Fruit fly (Drosophila melanogaster): ENCODE measurements around the gene CG31174.

Gene CG31174

DNA sequence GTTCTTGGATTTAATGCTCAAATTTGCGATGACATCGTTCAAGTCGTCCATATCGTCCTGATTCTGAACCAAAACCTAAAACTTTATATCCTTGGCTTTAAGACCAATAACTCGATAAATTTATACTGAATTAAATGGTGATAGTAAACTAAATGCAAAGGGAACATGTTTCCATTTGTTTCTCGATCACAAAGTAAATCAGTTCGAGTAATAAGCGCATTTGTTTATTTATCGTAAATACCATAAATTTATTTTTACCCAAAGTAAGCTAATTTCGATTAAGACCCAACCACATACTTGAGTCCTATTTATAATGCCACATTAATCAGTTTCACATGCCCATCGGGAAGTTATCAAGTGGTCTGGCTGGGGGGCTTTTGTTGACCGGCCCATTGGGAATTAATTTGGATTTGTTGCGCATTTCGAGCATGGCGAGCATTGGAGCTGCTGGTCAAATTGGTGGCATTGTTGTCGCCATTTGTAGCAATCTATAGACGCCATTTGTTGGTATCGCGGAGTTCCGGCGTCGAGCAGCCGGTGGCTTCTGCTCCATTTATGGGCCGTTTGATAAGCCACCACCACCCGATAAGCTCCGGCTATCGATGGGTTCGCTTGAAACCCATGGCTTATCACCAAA lies at the start of gene CG31174:
Gene CG31174 (minus strand): TSS at position 51 of the 637 bp plus-strand sequence.
- no peak for TF ChIP-seq CG6808 (GFP tag; optimal IDR thresholded peaks at IDR 0.05)
- TF ChIP-seq svp (GFP tag), result peak; percentile 77

DNA sequence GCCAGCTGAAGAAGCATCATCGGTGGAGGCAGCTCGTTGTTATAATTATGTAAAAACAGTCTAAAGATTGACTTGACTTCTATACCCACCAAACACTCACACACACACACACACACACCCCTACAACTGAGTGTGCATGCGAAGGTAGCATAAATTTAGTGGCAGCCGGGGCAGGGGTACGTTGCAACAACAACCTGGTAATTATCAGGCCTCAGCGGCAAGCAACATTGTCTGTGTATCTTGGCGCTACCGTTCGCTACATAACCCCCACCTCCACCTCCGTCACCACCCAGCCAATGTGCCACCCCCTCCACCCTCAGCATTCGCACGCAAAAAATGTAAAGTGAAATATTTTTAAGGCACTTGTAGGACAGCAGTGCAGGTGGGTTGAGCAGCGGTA lies 47.7 kb upstream of the CG31174 start:
- TF ChIP-seq Eip93F (GFP tag; optimal IDR thresholded peaks at IDR 0.05) (no peak), dsx (GFP tag; optimal IDR thresholded peaks at IDR 0.05; ENCODE audit: poor library complexity, severe bottlenecking) (peak; percentile 66), ss (GFP tag; optimal IDR thresholded peaks at IDR 0.05) (peak in 1 of 2 experiments; percentile 54)

DNA sequence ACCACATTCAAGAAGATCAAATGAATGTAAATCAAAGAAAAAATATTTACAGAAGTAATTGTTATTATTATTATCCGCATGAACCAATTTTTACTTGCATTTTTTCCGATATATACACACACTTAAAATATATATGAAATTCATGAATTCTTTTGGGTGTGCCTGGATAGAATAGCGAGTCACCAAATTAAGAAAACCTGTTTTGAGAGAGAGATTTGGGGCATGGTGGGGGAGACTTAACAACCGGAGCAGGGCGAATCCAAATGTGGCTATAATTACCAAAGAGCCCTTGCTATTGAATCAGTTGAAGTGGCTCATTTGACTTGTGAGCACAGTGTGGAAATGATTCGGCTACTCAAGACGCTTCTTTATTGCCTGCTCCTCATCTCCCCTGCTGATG lies 44.1 kb upstream of the CG31174 start, which contains the start of gene Qsox2:
Gene Qsox2 (plus strand): TSS at position 301 of the 400 bp plus-strand sequence.
- no peak for TF ChIP-seq dac (GFP tag; optimal IDR thresholded peaks at IDR 0.05)
- TF ChIP-seq ss (GFP tag; optimal IDR thresholded peaks at IDR 0.05), result peak in 1 of 2 experiments; percentile 11
- peak; percentile 43 for TF ChIP-seq dsx (GFP tag; optimal IDR thresholded peaks at IDR 0.05; ENCODE audit: poor library complexity, severe bottlenecking)
- peak; percentile 19 for TF ChIP-seq svp (GFP tag)

DNA sequence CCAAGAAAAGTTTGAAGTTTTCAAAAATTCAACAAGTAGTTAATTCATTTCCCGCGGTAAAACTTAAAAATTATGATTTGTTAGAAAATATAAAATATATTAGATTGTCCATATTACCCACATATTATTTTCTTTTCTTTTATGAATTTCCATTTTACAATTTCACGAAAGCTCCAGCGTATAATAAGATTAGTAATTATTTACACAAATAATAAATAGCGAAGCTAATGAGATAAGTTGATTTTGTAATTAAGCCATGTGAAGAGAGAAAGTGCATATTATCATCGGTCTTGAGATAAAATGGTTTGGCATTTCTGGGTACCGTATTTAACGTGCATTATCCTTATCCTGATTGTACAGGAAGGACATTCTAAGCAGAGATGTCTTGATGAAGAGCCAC lies 42.2 kb upstream of the CG31174 start, which contains the start of gene Qsox3:
Gene Qsox3 (plus strand): TSS at position 301 of the 400 bp plus-strand sequence.
- no peak for TF ChIP-seq Ets21C (GFP tag; optimal IDR thresholded peaks at IDR 0.05)
- TF ChIP-seq CG6792 (GFP tag; optimal IDR thresholded peaks at IDR 0.05), result no peak
- TF ChIP-seq CG10669 (GFP tag; optimal IDR thresholded peaks at IDR 0.05), result no peak
- TF ChIP-seq pdm3 (GFP tag; optimal IDR thresholded peaks at IDR 0.05), result no peak
- no peak for TF ChIP-seq Met (GFP tag; optimal IDR thresholded peaks at IDR 0.05)
- TF ChIP-seq eg (GFP tag; IDR thresholded peaks at IDR 0.05), result no peak
- TF ChIP-seq ss (GFP tag; optimal IDR thresholded peaks at IDR 0.05), result no peak
- TF ChIP-seq CG3032 (tag; optimal IDR thresholded peaks at IDR 0.05), result no peak
- TF ChIP-seq fkh (GFP tag; optimal IDR thresholded peaks at IDR 0.05), result no peak
- no peak for TF ChIP-seq OdsH (GFP tag; optimal IDR thresholded peaks at IDR 0.05)
- TF ChIP-seq Sox15 (GFP tag; optimal IDR thresholded peaks at IDR 0.05), result no peak

DNA sequence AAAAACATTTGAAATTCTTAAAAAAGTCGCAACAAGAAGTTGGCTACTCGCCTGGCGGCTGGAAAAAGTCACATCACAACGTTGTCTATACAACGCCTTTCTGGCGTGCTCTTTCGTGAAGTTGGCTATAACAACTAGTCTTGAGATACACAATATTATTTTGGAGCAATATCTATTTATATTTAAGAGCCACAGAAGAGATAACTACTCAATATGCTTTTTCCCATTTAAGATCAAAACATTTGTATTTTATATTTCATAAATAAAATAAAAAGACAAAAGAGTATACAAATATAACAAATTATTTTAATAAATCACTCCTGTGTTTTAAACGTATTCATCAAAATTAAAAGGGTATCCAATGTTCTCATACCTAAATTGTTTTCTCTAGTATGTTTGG lies 37.6 kb upstream of the CG31174 start:
- TF ChIP-seq CG32006 (GFP tag; optimal IDR thresholded peaks at IDR 0.05) (peak; percentile 52), CG6163 (GFP tag; IDR thresholded peaks at IDR 0.05) (no peak), Eip78C (GFP tag) (peak; percentile 33), achi (GFP tag; optimal IDR thresholded peaks at IDR 0.05) (peak; percentile 10), fkh (GFP tag; optimal IDR thresholded peaks at IDR 0.05) (no peak), fd85E (GFP tag; optimal IDR thresholded peaks at IDR 0.05) (no peak), CG11902 (GFP tag; optimal IDR thresholded peaks at IDR 0.05) (no peak), CG11294 (GFP tag; IDR thresholded peaks at IDR 0.05) (no peak), OdsH (GFP tag; optimal IDR thresholded peaks at IDR 0.05) (no peak), net (GFP tag; optimal IDR thresholded peaks at IDR 0.05) (no peak), Smox (GFP tag; optimal IDR thresholded peaks at IDR 0.05) (no peak), salr (GFP tag; optimal IDR thresholded peaks at IDR 0.05) (peak in 1 of 2 experiments; percentile 23), topi (GFP tag; optimal IDR thresholded peaks at IDR 0.05) (no peak), CG8119 (GFP tag; IDR thresholded peaks at IDR 0.05) (peak; percentile 46; the same call in 2 of the 3 replicates), CG10631 (GFP tag; optimal IDR thresholded peaks at IDR 0.05) (peak; percentile 6), Gug (GFP tag; IDR thresholded peaks at IDR 0.05) (no peak), CG3919 (GFP tag; optimal IDR thresholded peaks at IDR 0.05) (no peak), Sox14 (GFP tag; optimal IDR thresholded peaks at IDR 0.05) (no peak)

Measured in whole organism, prepupa.